Fruit fly (Drosophila melanogaster): ENCODE measurements around the gene CG13857.
A peak's percentile ranks its signal among the peaks of the same experiment; 100 is the strongest.

The CG13857 gene

dm6 chr3R:22368077-22368776 is 25.7 kb downstream of the CG13857 start (continued):
- TF ChIP-seq ftz-f1 (GFP tag; optimal IDR thresholded peaks at IDR 0.05) = peak; percentile 99
- no peak for TF ChIP-seq Stat92E (GFP tag; optimal IDR thresholded peaks at IDR 0.05)
- TF ChIP-seq pan (optimal IDR thresholded peaks at IDR 0.05) = no peak
- no peak for TF ChIP-seq pan (GFP tag; optimal IDR thresholded peaks at IDR 0.05 in 1 of 2, IDR thresholded peaks at IDR 0.05 in 1 of 2)
- TF ChIP-seq CG3726 (GFP tag; IDR thresholded peaks at IDR 0.05) = no peak
- TF ChIP-seq Eip74EF (GFP tag; optimal IDR thresholded peaks at IDR 0.05) = no peak
- no peak for TF ChIP-seq Xbp1 (GFP tag; optimal IDR thresholded peaks at IDR 0.05)
- no peak for TF ChIP-seq gem (tag; optimal IDR thresholded peaks at IDR 0.05)
- no peak for TF ChIP-seq bcd (GFP tag; optimal IDR thresholded peaks at IDR 0.05)
- peak; percentile 2 for TF ChIP-seq CG6654 (GFP tag; optimal IDR thresholded peaks at IDR 0.05)
- TF ChIP-seq bbx (GFP tag; IDR thresholded peaks at IDR 0.05; ENCODE audit: partially characterized antibody) = peak; percentile 59; the same call in 1 of the 2 replicates
- TF ChIP-seq Myb (GFP tag; optimal IDR thresholded peaks at IDR 0.05) = no peak
- TF ChIP-seq Sin3A (optimal IDR thresholded peaks at IDR 0.05) = no peak
- no peak for TF ChIP-seq CG12236 (GFP tag; optimal IDR thresholded peaks at IDR 0.05)
- no peak for TF ChIP-seq Nf-YB (GFP tag; optimal IDR thresholded peaks at IDR 0.05)
- TF ChIP-seq CG4730 (GFP tag; IDR thresholded peaks at IDR 0.05) = 0 out of 2 replicates have a peak, but pooled peaks have one; percentile 15
- TF ChIP-seq Mad (GFP tag; optimal IDR thresholded peaks at IDR 0.05) = no peak
- no peak for TF ChIP-seq CG30431 (GFP tag; optimal IDR thresholded peaks at IDR 0.05)
- TF ChIP-seq chm (GFP tag; IDR thresholded peaks at IDR 0.05) = no peak
- no peak for TF ChIP-seq emc (GFP tag; optimal IDR thresholded peaks at IDR 0.05)
- peak; percentile 5; the same call in 1 of the 2 replicates for TF ChIP-seq Ptx1 (GFP tag; IDR thresholded peaks at IDR 0.05)
- TF ChIP-seq nerfin-1 (tag; optimal IDR thresholded peaks at IDR 0.05) = peak; percentile 60
- no peak for TF ChIP-seq CG11456 (GFP tag; IDR thresholded peaks at IDR 0.05)
- TF ChIP-seq H2.0 (GFP tag; IDR thresholded peaks at IDR 0.05) = no peak
- TF ChIP-seq btn (GFP tag; optimal IDR thresholded peaks at IDR 0.05) = no peak
- TF ChIP-seq CG6689 (GFP tag; IDR thresholded peaks at IDR 0.05) = no peak
- TF ChIP-seq peb (GFP tag; IDR thresholded peaks at IDR 0.05) = no peak
- TF ChIP-seq so (GFP tag; IDR thresholded peaks at IDR 0.05) = peak; percentile 32; the same call in 1 of the 3 replicates
- TF ChIP-seq salm (tag; optimal IDR thresholded peaks at IDR 0.05) = no peak
- TF ChIP-seq CG10366 (GFP tag; IDR thresholded peaks at IDR 0.05) = no peak
- no peak for TF ChIP-seq CG15269 (tag; optimal IDR thresholded peaks at IDR 0.05)
- no peak for TF ChIP-seq CG13296 (GFP tag; optimal IDR thresholded peaks at IDR 0.05)
- no peak for TF ChIP-seq CG7372 (GFP tag; IDR thresholded peaks at IDR 0.05)
- no peak for TF ChIP-seq lab (GFP tag; optimal IDR thresholded peaks at IDR 0.05)
- TF ChIP-seq CG32772 (GFP tag; IDR thresholded peaks at IDR 0.05) = no peak
- no peak for TF ChIP-seq CG4282 (GFP tag; optimal IDR thresholded peaks at IDR 0.05)
- no peak for TF ChIP-seq Abd-B (GFP tag; optimal IDR thresholded peaks at IDR 0.05)
- no peak for TF ChIP-seq CG5245 (GFP tag; optimal IDR thresholded peaks at IDR 0.05)
- no peak for TF ChIP-seq gce (GFP tag; IDR thresholded peaks at IDR 0.05)
- TF ChIP-seq CG16863 (GFP tag; optimal IDR thresholded peaks at IDR 0.05) = no peak
- no peak for TF ChIP-seq CG9876 (GFP tag; optimal IDR thresholded peaks at IDR 0.05)
- no peak for TF ChIP-seq Ada2b (GFP tag; IDR thresholded peaks at IDR 0.05)
- no peak for TF ChIP-seq pita (GFP tag; optimal IDR thresholded peaks at IDR 0.05)
- TF ChIP-seq CG7786 (GFP tag; optimal IDR thresholded peaks at IDR 0.05) = no peak
- TF ChIP-seq CG10959 (GFP tag; IDR thresholded peaks at IDR 0.05) = no peak
- TF ChIP-seq mam (GFP tag; optimal IDR thresholded peaks at IDR 0.05) = no peak
- peak; percentile 96 for TF ChIP-seq Blimp-1 (GFP tag; optimal IDR thresholded peaks at IDR 0.05)
- TF ChIP-seq MESR4 (GFP tag; optimal IDR thresholded peaks at IDR 0.05) = no peak
- TF ChIP-seq crc (GFP tag; optimal IDR thresholded peaks at IDR 0.05) = no peak
- TF ChIP-seq CG12659 (GFP tag; optimal IDR thresholded peaks at IDR 0.05) = no peak
- TF ChIP-seq eyg (GFP tag; optimal IDR thresholded peaks at IDR 0.05) = no peak
